Worm (Caenorhabditis elegans) whole organism, L1 larva: Measurements from ENCODE around the gene sup-12.

Source experiments
- F16B12.6 ChIP-seq: fragments of 150-350 bp; optimal IDR thresholded peaks from 2 replicates; lab custom pipeline; 2014; ENCODE audit warnings: missing biosample characterization, missing genetic modification characterization
- aha-1 ChIP-seq: fragments of 150-350 bp; optimal IDR thresholded peaks from 2 replicates; lab custom pipeline; 2014; ENCODE audit warnings: missing biosample characterization, missing genetic modification characterization
- alr-1 ChIP-seq: fragments of 200-800 bp; sonication (Bioruptor generic); optimal IDR thresholded peaks from 2 replicates; lab custom pipeline; 2018; ENCODE audit warnings: borderline replicate concordance, mild to moderate bottlenecking, missing genetic modification characterization, missing compliant biosample characterization
- aly-2 ChIP-seq: fragments of 150-350 bp; optimal IDR thresholded peaks from 2 replicates; lab custom pipeline; 2014; ENCODE audit warnings: missing biosample characterization, missing genetic modification characterization
- ama-1 ChIP-seq: fragments of 150-350 bp; optimal IDR thresholded peaks from 2 replicates; lab custom pipeline; 2014
- blmp-1 ChIP-seq: fragments of 150-350 bp; optimal IDR thresholded peaks from 2 replicates; lab custom pipeline; 2014; ENCODE audit warnings: missing biosample characterization, missing genetic modification characterization
- ceh-8 ChIP-seq: fragments of 200-800 bp; sonication (Bioruptor generic); optimal IDR thresholded peaks from 2 replicates; lab custom pipeline; 2018; ENCODE audit warnings: mild to moderate bottlenecking, missing genetic modification characterization, moderate library complexity, missing compliant biosample characterization
- ceh-88 ChIP-seq: fragments of 200-800 bp; sonication (Bioruptor generic); IDR thresholded peaks from 2 replicates; pipeline ENCODE4 v1.3.6; 2022; ENCODE audit warnings: missing genetic modification characterization, missing compliant biosample characterization
- dsc-1 ChIP-seq: sonication (generic microtip); optimal IDR thresholded peaks from 2 replicates; lab custom pipeline; 2016; ENCODE audit warnings: mild to moderate bottlenecking, missing genetic modification characterization, missing compliant biosample characterization
- efl-3 ChIP-seq: fragments of 200-800 bp; sonication (Bioruptor generic); optimal IDR thresholded peaks from 2 replicates; lab custom pipeline; 2018; ENCODE audit warnings: mild to moderate bottlenecking, missing genetic modification characterization, missing compliant biosample characterization
- egl-27 ChIP-seq, 2 experiments: fragments of 150-350 bp in 1 of 2; sonication (generic microtip); optimal IDR thresholded peaks; 3 replicates each; lab custom pipeline; 2017 to 2018; ENCODE audit warnings: missing biosample characterization in 2 of 2, missing genetic modification characterization in 2 of 2, missing genetic modification reagents in 2 of 2
- elt-3 ChIP-seq, 6 experiments: fragments of 150-350 bp in 1 of 6; sonication (generic microtip); optimal IDR thresholded peaks; 2 replicates each; lab custom pipeline; 2017 to 2018; ENCODE audit warnings: missing biosample characterization in 6 of 6, missing genetic modification characterization in 6 of 6, inconsistent platforms in 1 of 6
- ets-5 ChIP-seq: fragments of 200-800 bp; sonication (Bioruptor generic); IDR thresholded peaks from 2 replicates; pipeline ENCODE4 v1.3.6; 2022; ENCODE audit warnings: missing genetic modification characterization, missing compliant biosample characterization
- fkh-4 ChIP-seq: sonication (generic microtip); optimal IDR thresholded peaks from 2 replicates; lab custom pipeline; 2016; ENCODE audit warnings: missing compliant biosample characterization, missing genetic modification characterization, borderline replicate concordance
- hlh-17 ChIP-seq: fragments of 200-800 bp; sonication (Bioruptor generic); optimal IDR thresholded peaks from 2 replicates; lab custom pipeline; 2018; ENCODE audit warnings: missing genetic modification characterization, mild to moderate bottlenecking, missing compliant biosample characterization, moderate library complexity, borderline replicate concordance
- hlh-4 ChIP-seq: sonication (generic microtip); optimal IDR thresholded peaks from 2 replicates; lab custom pipeline; 2016; ENCODE audit warnings: mild to moderate bottlenecking, missing genetic modification characterization, missing compliant biosample characterization
- hpl-2 ChIP-seq: fragments of 150-350 bp; optimal IDR thresholded peaks from 2 replicates; lab custom pipeline; 2014; ENCODE audit warnings: missing biosample characterization, missing genetic modification reagents, missing genetic modification characterization
- irx-1 ChIP-seq: sonication (generic microtip); optimal IDR thresholded peaks from 2 replicates; lab custom pipeline; 2016; ENCODE audit warnings: missing genetic modification characterization, missing compliant biosample characterization
- lin-13 ChIP-seq: fragments of 150-350 bp; optimal IDR thresholded peaks from 2 replicates; lab custom pipeline; 2014; ENCODE audit warnings: missing biosample characterization, missing genetic modification reagents, missing genetic modification characterization
- lin-14 ChIP-seq: fragments of 200-800 bp; sonication (Bioruptor generic); optimal IDR thresholded peaks from 2 replicates; lab custom pipeline; 2018; ENCODE audit warnings: mild to moderate bottlenecking, missing genetic modification characterization, moderate library complexity, missing compliant biosample characterization
- lsy-2 ChIP-seq, 2 experiments: fragments of 150-350 bp; optimal IDR thresholded peaks; 2 replicates each; lab custom pipeline; 2014; ENCODE audit warnings: missing biosample characterization in 2 of 2, missing genetic modification characterization in 2 of 2
- mdl-1 ChIP-seq, 2 experiments: fragments of 150-350 bp; optimal IDR thresholded peaks; 2 replicates each; lab custom pipeline; 2014 to 2017; ENCODE audit warnings: missing biosample characterization in 2 of 2, missing genetic modification characterization in 2 of 2, inconsistent platforms in 1 of 2
- mep-1 ChIP-seq: fragments of 150-350 bp; optimal IDR thresholded peaks from 2 replicates; lab custom pipeline; 2014; ENCODE audit warnings: missing biosample characterization, missing genetic modification characterization
- nhr-19 ChIP-seq: fragments of 200-800 bp; sonication (Bioruptor generic); conservative IDR thresholded peaks from 2 replicates; pipeline ENCODE4 v1.3.6; 2022; ENCODE audit warnings: missing genetic modification characterization, missing compliant biosample characterization
- nhr-71 ChIP-seq: sonication (generic microtip); optimal IDR thresholded peaks from 2 replicates; lab custom pipeline; 2016; ENCODE audit warnings: mild to moderate bottlenecking, missing genetic modification characterization, moderate library complexity, missing compliant biosample characterization
- nhr-77 ChIP-seq: fragments of 150-350 bp; optimal IDR thresholded peaks from 2 replicates; lab custom pipeline; 2014; ENCODE audit warnings: missing biosample characterization, missing genetic modification characterization
- nhr-84 ChIP-seq: sonication (generic microtip); optimal IDR thresholded peaks from 2 replicates; lab custom pipeline; 2017; ENCODE audit warnings: missing biosample characterization, missing genetic modification characterization
- nhr-85 ChIP-seq: sonication (generic microtip); peaks from one replicate; lab custom pipeline; 2016; ENCODE audit warnings: missing genetic modification characterization, inconsistent platforms, missing compliant biosample characterization
- pax-3 ChIP-seq: fragments of 200-800 bp; sonication (Bioruptor generic); optimal IDR thresholded peaks from 2 replicates; lab custom pipeline; 2018; ENCODE audit warnings: mild to moderate bottlenecking, missing genetic modification characterization, moderate library complexity, missing compliant biosample characterization
- pqm-1 ChIP-seq: sonication (generic microtip); optimal IDR thresholded peaks from 3 replicates; lab custom pipeline; 2017; ENCODE audit warnings: missing biosample characterization, missing genetic modification characterization
- snu-23 ChIP-seq: sonication (generic microtip); optimal IDR thresholded peaks from 2 replicates; lab custom pipeline; 2016; ENCODE audit warnings: missing genetic modification characterization, missing compliant biosample characterization
- swsn-7 ChIP-seq: sonication (generic microtip); optimal IDR thresholded peaks from 2 replicates; lab custom pipeline; 2016; ENCODE audit warnings: missing genetic modification characterization, missing compliant biosample characterization
- tbx-2 ChIP-seq: sonication (generic microtip); optimal IDR thresholded peaks from 2 replicates; lab custom pipeline; 2016; ENCODE audit warnings: missing genetic modification characterization, missing compliant biosample characterization
- unc-30 ChIP-seq: sonication (generic microtip); optimal IDR thresholded peaks from 2 replicates; lab custom pipeline; 2017; ENCODE audit warnings: missing biosample characterization, missing genetic modification characterization
- unc-86 ChIP-seq: sonication (generic microtip); optimal IDR thresholded peaks from 2 replicates; lab custom pipeline; 2016; ENCODE audit warnings: missing genetic modification characterization, missing compliant biosample characterization
- zip-4 ChIP-seq: fragments of 200-800 bp; sonication (Bioruptor generic); optimal IDR thresholded peaks from 2 replicates; lab custom pipeline; 2018; ENCODE audit warnings: mild to moderate bottlenecking, missing genetic modification characterization, moderate library complexity, missing compliant biosample characterization
- ztf-11 ChIP-seq, 2 experiments: sonication (generic microtip); optimal IDR thresholded peaks; 2 replicates each; lab custom pipeline; 2016 to 2017; ENCODE audit warnings: missing genetic modification characterization in 2 of 2, missing biosample characterization in 1 of 2, missing compliant biosample characterization in 1 of 2
- ztf-4 ChIP-seq: fragments of 150-350 bp; optimal IDR thresholded peaks from 2 replicates; lab custom pipeline; 2014; ENCODE audit warnings: missing biosample characterization, missing genetic modification characterization

Gene sup-12

ce11 chrX:3920747-3921146 is 16.4 kb downstream of the sup-12 start:
- TF ChIP-seq unc-30 (tag; lab: Kevin White, UChicago) (no peak), ceh-88 (GFP tag; lab: Robert Waterston, UW) (no peak), aha-1 (tag; lab: Kevin White, UChicago) (no peak), egl-27 (tag; optimal IDR thresholded peaks at IDR 0.05; lab: Kevin White, UChicago) (no peak)
- TF ChIP-seq, all 84 proteins: peak for 0

DNA sequence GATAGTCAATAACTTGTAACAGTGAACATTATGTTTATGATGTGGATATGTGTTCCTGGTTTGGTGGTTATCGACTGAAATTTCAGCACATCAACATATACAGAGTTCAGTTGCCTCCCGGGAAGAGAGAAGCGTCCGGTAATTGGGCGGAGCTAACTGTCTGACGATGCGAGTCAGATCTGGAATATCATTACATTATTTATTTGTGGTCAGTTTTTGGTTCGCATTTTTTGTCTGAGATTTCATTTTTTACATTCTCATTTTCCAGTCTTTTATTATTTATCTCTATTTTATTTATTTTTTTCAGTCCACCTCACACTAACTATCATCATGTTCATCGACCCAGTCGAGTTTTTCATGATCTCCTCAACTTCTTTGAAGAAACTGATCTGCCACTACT is 21.4 kb downstream of the sup-12 start, which contains the start of gene T22B2.1:
Gene T22B2.1, plus strand, starts transcription at position 301 of the 400 bp plus-strand sequence.
- TF ChIP-seq mep-1 (tag; lab: Kevin White, UChicago) (no peak), ceh-8 (GFP tag; lab: Kevin White, UChicago) (no peak), blmp-1 (tag; lab: Kevin White, UChicago) (no peak), lin-13 (GFP tag; lab: Kevin White, UChicago) (no peak), snu-23 (GFP tag; lab: Kevin White, UChicago) (no peak), swsn-7 (tag; lab: Kevin White, UChicago) (no peak), F16B12.6 (no peak), ceh-88 (GFP tag; lab: Robert Waterston, UW) (no peak), pax-3 (tag; lab: Kevin White, UChicago) (no peak), ztf-11 (tag; optimal IDR thresholded peaks at IDR 0.05; lab: Kevin White, UChicago) (no peak), ama-1 (no peak), zip-4 (no peak), lin-14 (GFP tag; lab: Kevin White, UChicago) (no peak), ztf-4 (tag; lab: Kevin White, UChicago) (no peak), hlh-17 (GFP tag; lab: Kevin White, UChicago) (no peak), ets-5 (no peak), nhr-19 (GFP tag; lab: Robert Waterston, UW) (no peak), nhr-71 (tag; lab: Kevin White, UChicago) (no peak)

- TF ChIP-seq ceh-8 (GFP tag; lab: Kevin White, UChicago) (no peak), hlh-17 (GFP tag; lab: Kevin White, UChicago) (no peak), hpl-2 (GFP tag; lab: Kevin White, UChicago) (no peak), pqm-1 (tag; lab: Kevin White, UChicago) (no peak), irx-1 (no peak), nhr-84 (no peak), swsn-7 (tag; lab: Kevin White, UChicago) (no peak), efl-3 (GFP tag; lab: Kevin White, UChicago) (no peak), ama-1 (no peak), egl-27 (tag; optimal IDR thresholded peaks at IDR 0.05; lab: Kevin White, UChicago) (no peak)
- TF ChIP-seq, all 84 proteins: peak for 0
Measured at ce11 chrX:3931350-3931749, 27.0 kb downstream of the sup-12 start, which contains the start of gene adt-3. Gene adt-3, plus strand, starts transcription at chrX:3931650.

DNA sequence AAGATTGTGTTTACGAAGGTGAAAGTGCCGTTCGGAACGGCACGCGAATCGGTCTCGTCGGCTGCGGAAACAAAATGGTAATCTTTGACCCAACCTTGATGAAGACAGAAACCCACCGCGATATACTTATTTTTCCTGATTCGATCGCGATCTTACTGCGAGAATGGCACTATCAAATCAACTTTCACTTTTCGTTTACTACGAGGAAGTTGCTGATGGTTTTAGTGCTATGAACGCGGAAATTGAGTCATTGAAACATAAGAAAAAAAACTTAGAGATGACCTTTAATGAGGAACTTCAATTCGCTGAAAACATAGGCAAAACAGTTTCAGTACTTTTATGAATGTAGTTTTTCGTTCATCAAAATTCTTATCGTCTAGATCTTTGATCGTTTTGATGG is 28.3 kb downstream of the sup-12 start:
- TF ChIP-seq lsy-2 (tag; optimal IDR thresholded peaks at IDR 0.05; lab: Kevin White, UChicago) (no peak), aly-2 (tag; lab: Kevin White, UChicago) (no peak), blmp-1 (tag; lab: Kevin White, UChicago) (peak; percentile 43), nhr-77 (no peak), tbx-2 (tag; lab: Kevin White, UChicago) (peak; percentile 39), lin-14 (GFP tag; lab: Kevin White, UChicago) (peak; percentile 55), efl-3 (GFP tag; lab: Kevin White, UChicago) (no peak), elt-3 (tag; optimal IDR thresholded peaks at IDR 0.05; lab: Kevin White, UChicago) (peak; percentile 19 to 77 (median 45)), unc-86 (tag; lab: Kevin White, UChicago) (no peak), hlh-4 (no peak), nhr-85 (tag; lab: Kevin White, UChicago) (peak; percentile 90)

DNA sequence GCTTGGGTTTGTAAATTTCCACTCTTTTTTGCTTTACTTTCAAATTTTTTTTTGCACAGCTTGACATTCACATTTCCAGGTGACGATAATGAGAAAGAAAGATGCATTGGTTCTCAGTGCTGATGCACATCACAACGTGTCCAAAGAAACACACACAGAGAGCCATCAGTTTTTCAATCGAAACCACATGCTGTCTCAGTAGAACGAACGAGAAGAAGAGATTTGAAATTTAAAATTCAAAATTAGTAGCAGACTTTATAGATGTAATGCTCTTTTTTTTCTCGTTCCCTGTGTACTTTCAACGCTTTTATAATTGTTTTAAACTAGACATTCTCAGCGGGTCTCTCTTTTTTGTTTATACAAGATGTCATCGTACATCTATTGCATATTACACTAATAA is 33.1 kb downstream of the sup-12 start:
- TF ChIP-seq dsc-1 (tag; lab: Kevin White, UChicago), result peak; percentile 96
- TF ChIP-seq aha-1 (tag; lab: Kevin White, UChicago), result no peak
- TF ChIP-seq alr-1 (tag; lab: Kevin White, UChicago), result no peak
- peak; percentile 80 for TF ChIP-seq fkh-4 (tag; lab: Kevin White, UChicago)
- no peak for TF ChIP-seq mdl-1 (tag; optimal IDR thresholded peaks at IDR 0.05; lab: Kevin White, UChicago)
